Fruit fly (Drosophila melanogaster) whole organism, adult: ENCODE results near the gene Poxm.
A peak's percentile ranks its signal among the peaks of the same experiment; 100 is the strongest.

Experiments
- CG12768 ChIP-seq: fragments of 200-800 bp; sonication (Bioruptor generic); optimal IDR thresholded peaks from 2 replicates; lab custom pipeline; 2017; ENCODE audit warnings: missing biosample characterization, missing genetic modification characterization, mild to moderate bottlenecking, moderate library complexity, missing genetic modification reagents
- CG14711 ChIP-seq: fragments of 200-800 bp; sonication (Bioruptor generic); optimal IDR thresholded peaks from 2 replicates; lab custom pipeline; 2018; ENCODE audit warnings: missing biosample characterization, mild to moderate bottlenecking, missing genetic modification characterization, moderate library complexity
- CG7101 ChIP-seq: fragments of 200-800 bp; sonication (Bioruptor generic); optimal IDR thresholded peaks from 2 replicates; lab custom pipeline; 2018; ENCODE audit warnings: missing biosample characterization, mild to moderate bottlenecking, missing genetic modification characterization, moderate library complexity
- Mnt ChIP-seq: fragments of 200-800 bp; sonication (Bioruptor generic); optimal IDR thresholded peaks from 2 replicates; lab custom pipeline; 2016; ENCODE audit warnings: missing biosample characterization, mild to moderate bottlenecking, missing genetic modification characterization
- bab1 ChIP-seq: fragments of 200-800 bp; sonication (Bioruptor generic); optimal IDR thresholded peaks from 3 replicates; lab custom pipeline; 2019; ENCODE audit warnings: missing biosample characterization, mild to moderate bottlenecking, missing genetic modification characterization, moderate library complexity
- cic ChIP-seq: fragments of 200-800 bp; sonication (Bioruptor generic); optimal IDR thresholded peaks from 2 replicates; lab custom pipeline; 2017; ENCODE audit warnings: missing biosample characterization, mild to moderate bottlenecking, missing genetic modification characterization, moderate library complexity
- cnc ChIP-seq, 2 experiments: fragments of >200 bp; optimal IDR thresholded peaks; 2 replicates each; lab custom pipeline; 2017
- kay ChIP-seq: fragments of 200-800 bp; sonication (Bioruptor generic); peaks from one replicate; lab custom pipeline; 2016; ENCODE audit warnings: missing biosample characterization, missing genetic modification characterization, borderline replicate concordance
- ovo ChIP-seq: fragments of 200-800 bp; sonication (Bioruptor generic); optimal IDR thresholded peaks from 2 replicates; lab custom pipeline; 2016; ENCODE audit warnings: missing biosample characterization, missing genetic modification characterization
- pad ChIP-seq: fragments of 200-800 bp; sonication (Bioruptor generic); optimal IDR thresholded peaks from 3 replicates; lab custom pipeline; 2017; ENCODE audit warnings: missing biosample characterization, missing genetic modification characterization, mild to moderate bottlenecking, moderate library complexity, missing genetic modification reagents

dm6 chr3R:8313038-8313437, 20.6 kb downstream of the Poxm start, which contains the start of gene CG7483:
- TF ChIP-seq kay (GFP tag; lab: Kevin White, UChicago) = no peak
- no peak for TF ChIP-seq cnc (optimal IDR thresholded peaks at IDR 0.05; lab: Kevin White, UChicago)
- peak; percentile 17 for TF ChIP-seq Mnt (GFP tag; lab: Kevin White, UChicago)
- TF ChIP-seq pad = no peak
- TF ChIP-seq CG7101 (tag; lab: Kevin White, UChicago) = no peak
- TF ChIP-seq ovo (GFP tag; lab: Kevin White, UChicago) = no peak
- TF ChIP-seq CG12768 = no peak
- TF ChIP-seq CG14711 (tag; lab: Kevin White, UChicago) = peak; percentile 72
- no peak for TF ChIP-seq cic (GFP tag; lab: Kevin White, UChicago)
- TF ChIP-seq bab1 (GFP tag; lab: Kevin White, UChicago) = peak; percentile 57
